Worm (Caenorhabditis elegans): Measurements from ENCODE around the gene K01A6.6.

DNA sequence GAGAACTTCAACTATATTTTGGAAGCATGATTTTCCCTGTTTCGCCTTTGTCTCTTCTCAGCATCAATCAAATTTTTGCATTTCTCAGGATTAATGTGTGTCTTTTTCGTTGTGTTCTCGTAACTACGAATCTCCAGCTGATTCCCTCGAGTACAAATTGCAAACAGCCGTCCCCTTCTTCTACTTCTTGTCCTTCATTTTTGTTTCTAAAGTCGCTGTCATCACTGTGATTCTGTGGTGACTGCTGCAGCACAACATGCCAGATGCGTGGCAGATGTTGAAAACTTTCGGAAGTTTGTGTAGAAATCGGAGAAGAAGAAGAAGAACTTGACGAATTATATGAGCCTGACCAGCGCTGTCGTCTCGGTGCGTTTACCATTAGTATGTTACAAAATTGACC is 21.8 kb upstream of the K01A6.6 start:
- TF ChIP-seq unc-62 (GFP tag; optimal IDR thresholded peaks at IDR 0.05) (no peak), ama-1 (optimal IDR thresholded peaks at IDR 0.05) (no peak), nhr-10 (tag; optimal IDR thresholded peaks at IDR 0.05) (no peak), unc-39 (tag; optimal IDR thresholded peaks at IDR 0.05) (no peak), nhr-11 (tag; optimal IDR thresholded peaks at IDR 0.05) (no peak), elt-3 (tag; optimal IDR thresholded peaks at IDR 0.05) (no peak), ztf-4 (tag; optimal IDR thresholded peaks at IDR 0.05) (no peak), skn-1 (tag; optimal IDR thresholded peaks at IDR 0.05) (no peak), lin-13 (GFP tag; optimal IDR thresholded peaks at IDR 0.05) (no peak), gmeb-1 (tag; optimal IDR thresholded peaks at IDR 0.05) (no peak)

Measured in whole organism, L2 larva.